Worm (Caenorhabditis elegans) whole organism, L4 larva: ENCODE data around the gene dpy-7.

Experiments
- F49E8.2 ChIP-seq: sonication (generic microtip); optimal IDR thresholded peaks from 2 replicates; lab custom pipeline; 2016; ENCODE audit warnings: missing compliant biosample characterization, mild to moderate bottlenecking, missing genetic modification characterization, borderline replicate concordance
- Y48G9A.11 ChIP-seq: fragments of 200-800 bp; sonication (Bioruptor generic); IDR thresholded peaks from 2 replicates; pipeline ENCODE4 v1.3.6; 2022; ENCODE audit warnings: missing genetic modification reagents, missing genetic modification characterization, missing compliant biosample characterization
- Y5F2A.4 ChIP-seq: fragments of 200-800 bp; sonication (Bioruptor generic); optimal IDR thresholded peaks from 2 replicates; lab custom pipeline; 2018; ENCODE audit warnings: mild to moderate bottlenecking, missing genetic modification characterization, missing compliant biosample characterization
- Y75B8A.6 ChIP-seq: fragments of 200-800 bp; sonication (Bioruptor generic); IDR thresholded peaks from 2 replicates; pipeline ENCODE4 v1.3.6; 2022; ENCODE audit warnings: missing genetic modification reagents, missing genetic modification characterization, missing compliant biosample characterization
- ZK337.2 ChIP-seq: fragments of 200-800 bp; sonication (Bioruptor generic); IDR thresholded peaks from 2 replicates; pipeline ENCODE4 v1.3.6; 2022; ENCODE audit warnings: missing genetic modification reagents, missing genetic modification characterization, missing compliant biosample characterization
- aha-1 ChIP-seq: fragments of 150-350 bp; peaks from one replicate; lab custom pipeline; 2014; ENCODE audit warnings: missing biosample characterization, missing genetic modification characterization
- arid-1 ChIP-seq: fragments of 200-800 bp; sonication (Bioruptor generic); conservative IDR thresholded peaks from 2 replicates; pipeline ENCODE4 v1.3.6; 2022; ENCODE audit warnings: missing genetic modification reagents, missing genetic modification characterization, missing compliant biosample characterization
- attf-4 ChIP-seq: sonication (generic microtip); optimal IDR thresholded peaks from 3 replicates; lab custom pipeline; 2017; ENCODE audit warnings: missing biosample characterization, missing genetic modification characterization
- ceh-20 ChIP-seq: fragments of 200-800 bp; sonication (Bioruptor generic); IDR thresholded peaks from 2 replicates; pipeline ENCODE4 v1.3.6; 2022; ENCODE audit warnings: missing genetic modification reagents, missing genetic modification characterization, missing compliant biosample characterization
- ceh-32 ChIP-seq: sonication (generic microtip); optimal IDR thresholded peaks from 2 replicates; lab custom pipeline; 2016; ENCODE audit warnings: mild to moderate bottlenecking, missing genetic modification characterization, missing compliant biosample characterization; ENCODE audit not compliant: poor library complexity
- ceh-44 ChIP-seq: fragments of 200-800 bp; sonication (Bioruptor generic); IDR thresholded peaks from 2 replicates; pipeline ENCODE4 v1.3.6; 2022; ENCODE audit warnings: missing genetic modification reagents, missing genetic modification characterization, missing compliant biosample characterization
- daf-12 ChIP-seq: fragments of 150-350 bp; optimal IDR thresholded peaks from 2 replicates; lab custom pipeline; 2014; ENCODE audit warnings: missing biosample characterization, missing genetic modification reagents, missing genetic modification characterization
- daf-16 ChIP-seq, 3 experiments: sonication (generic microtip); optimal IDR thresholded peaks; 2 replicates each; lab custom pipeline; 2016 to 2017; ENCODE audit warnings: missing genetic modification characterization in 3 of 3, missing genetic modification reagents in 3 of 3, mild to moderate bottlenecking in 2 of 3, missing compliant biosample characterization in 2 of 3, missing biosample characterization in 1 of 3, moderate library complexity in 1 of 3
- daf-19 ChIP-seq: fragments of 200-800 bp; sonication (Bioruptor generic); conservative IDR thresholded peaks from 2 replicates; pipeline ENCODE4 v1.3.6; 2022; ENCODE audit warnings: missing genetic modification characterization, missing compliant biosample characterization
- daf-8 ChIP-seq: fragments of 200-800 bp; sonication (Bioruptor generic); IDR thresholded peaks from 2 replicates; pipeline ENCODE4 v1.3.6; 2022; ENCODE audit warnings: missing genetic modification characterization, missing compliant biosample characterization
- dmd-6 ChIP-seq: fragments of 200-800 bp; sonication (Bioruptor generic); IDR thresholded peaks from 2 replicates; pipeline ENCODE4 v1.3.6; 2022; ENCODE audit warnings: missing genetic modification reagents, missing genetic modification characterization, missing compliant biosample characterization
- dmd-9 ChIP-seq: fragments of 200-800 bp; sonication (Bioruptor generic); IDR thresholded peaks from 2 replicates; pipeline ENCODE4 v1.3.6; 2022; ENCODE audit warnings: missing genetic modification reagents, missing genetic modification characterization, missing compliant biosample characterization
- hif-1 ChIP-seq, 2 experiments: sonication (generic microtip); optimal IDR thresholded peaks; 2 replicates each; lab custom pipeline; 2016 to 2017; ENCODE audit warnings: missing compliant biosample characterization in 2 of 2, missing genetic modification characterization in 2 of 2, missing genetic modification reagents in 2 of 2, missing genotype in 2 of 2, mild to moderate bottlenecking in 1 of 2
- hlh-11 ChIP-seq: fragments of 200-800 bp; sonication (Bioruptor generic); optimal IDR thresholded peaks from 2 replicates; lab custom pipeline; 2018; ENCODE audit warnings: mild to moderate bottlenecking, missing genetic modification characterization, missing compliant biosample characterization
- hlh-30 ChIP-seq: sonication (generic microtip); optimal IDR thresholded peaks from 2 replicates; lab custom pipeline; 2017; ENCODE audit warnings: antibody characterized with exemption, mild to moderate bottlenecking, missing genetic modification characterization, missing compliant biosample characterization; ENCODE audit not compliant: insufficient read depth
- jun-1 ChIP-seq: fragments of 150-350 bp; optimal IDR thresholded peaks from 2 replicates; lab custom pipeline; 2014; ENCODE audit warnings: missing biosample characterization, missing genetic modification reagents, missing genetic modification characterization
- lir-3 ChIP-seq: sonication (generic microtip); optimal IDR thresholded peaks from 2 replicates; lab custom pipeline; 2016; ENCODE audit warnings: mild to moderate bottlenecking, missing genetic modification characterization, missing compliant biosample characterization
- lsy-2 ChIP-seq, 2 experiments: fragments of 150-350 bp in 1 of 2; sonication (generic microtip) in 1 of 2; optimal IDR thresholded peaks; 2 replicates each; lab custom pipeline; 2014 to 2017; ENCODE audit warnings: missing biosample characterization in 2 of 2, missing genetic modification characterization in 2 of 2
- madf-5 ChIP-seq, 2 experiments: fragments of 200-800 bp; sonication (Bioruptor generic); IDR thresholded peaks; 2 replicates each; pipeline ENCODE4 v1.3.6; 2022; ENCODE audit warnings: missing compliant biosample characterization in 2 of 2, missing genetic modification characterization in 2 of 2
- mdl-1 ChIP-seq, 2 experiments: fragments of 150-350 bp in 1 of 2; sonication (generic microtip) in 1 of 2; optimal IDR thresholded peaks; 2 replicates each; lab custom pipeline; 2014 to 2017; ENCODE audit warnings: missing biosample characterization in 2 of 2, missing genetic modification characterization in 2 of 2
- mxl-3 ChIP-seq: fragments of 200-800 bp; sonication (Bioruptor generic); optimal IDR thresholded peaks from 2 replicates; lab custom pipeline; 2018; ENCODE audit warnings: mild to moderate bottlenecking, missing genetic modification characterization, missing compliant biosample characterization
- nhr-10 ChIP-seq: fragments of 150-350 bp; optimal IDR thresholded peaks from 2 replicates; lab custom pipeline; 2014; ENCODE audit warnings: missing biosample characterization, missing genetic modification characterization
- nhr-11 ChIP-seq: fragments of 150-350 bp; optimal IDR thresholded peaks from 2 replicates; lab custom pipeline; 2014; ENCODE audit warnings: missing biosample characterization, missing genetic modification characterization
- nhr-28 ChIP-seq: fragments of 150-350 bp; optimal IDR thresholded peaks from 2 replicates; lab custom pipeline; 2014; ENCODE audit warnings: missing biosample characterization, missing genetic modification characterization
- nhr-76 ChIP-seq: fragments of 150-350 bp; optimal IDR thresholded peaks from 2 replicates; lab custom pipeline; 2014; ENCODE audit warnings: missing biosample characterization, missing genetic modification characterization
- pqm-1 ChIP-seq: sonication (generic microtip); optimal IDR thresholded peaks from 2 replicates; lab custom pipeline; 2017; ENCODE audit warnings: missing biosample characterization, missing genetic modification characterization
- saeg-2 ChIP-seq: fragments of 200-800 bp; sonication (Bioruptor generic); IDR thresholded peaks from 2 replicates; pipeline ENCODE4 v1.3.6; 2022; ENCODE audit warnings: missing genetic modification reagents, missing genetic modification characterization, missing compliant biosample characterization
- sdz-12 ChIP-seq: fragments of 200-800 bp; sonication (Bioruptor generic); optimal IDR thresholded peaks from 2 replicates; lab custom pipeline; 2018; ENCODE audit warnings: mild to moderate bottlenecking, missing genetic modification characterization, missing compliant biosample characterization
- snpc-1.2 ChIP-seq: fragments of 200-800 bp; sonication (Bioruptor generic); IDR thresholded peaks from 2 replicates; pipeline ENCODE4 v1.3.6; 2022; ENCODE audit warnings: missing genetic modification reagents, missing genetic modification characterization, missing compliant biosample characterization
- spr-1 ChIP-seq: sonication (generic microtip); optimal IDR thresholded peaks from 2 replicates; lab custom pipeline; 2016; ENCODE audit warnings: mild to moderate bottlenecking, missing genetic modification characterization, missing compliant biosample characterization
- tra-1 ChIP-seq: fragments of 200-800 bp; sonication (Bioruptor generic); IDR thresholded peaks from 2 replicates; pipeline ENCODE4 v1.3.6; 2022; ENCODE audit warnings: missing genetic modification reagents, missing genetic modification characterization, missing compliant biosample characterization
- unc-62 ChIP-seq, 3 experiments: fragments of 150-350 bp in 1 of 3; sonication (generic microtip); optimal IDR thresholded peaks in 2 of 3; peaks in 1 of 3; 1 replicate in 1 of 3; 2 replicates in 2 of 3; lab custom pipeline; 2014 to 2017; ENCODE audit warnings: missing biosample characterization in 3 of 3, missing genetic modification characterization in 3 of 3, missing genetic modification reagents in 3 of 3, missing genotype in 1 of 3
- vab-7 ChIP-seq: fragments of 200-800 bp; sonication (Bioruptor generic); IDR thresholded peaks from 2 replicates; pipeline ENCODE4 v1.3.6; 2022; ENCODE audit warnings: missing genetic modification reagents, missing genetic modification characterization, missing compliant biosample characterization
- zip-11 ChIP-seq: fragments of 200-800 bp; sonication (Bioruptor generic); IDR thresholded peaks from 2 replicates; pipeline ENCODE4 v1.3.6; 2022; ENCODE audit warnings: missing genetic modification characterization, missing compliant biosample characterization

dpy-7 gene

DNA sequence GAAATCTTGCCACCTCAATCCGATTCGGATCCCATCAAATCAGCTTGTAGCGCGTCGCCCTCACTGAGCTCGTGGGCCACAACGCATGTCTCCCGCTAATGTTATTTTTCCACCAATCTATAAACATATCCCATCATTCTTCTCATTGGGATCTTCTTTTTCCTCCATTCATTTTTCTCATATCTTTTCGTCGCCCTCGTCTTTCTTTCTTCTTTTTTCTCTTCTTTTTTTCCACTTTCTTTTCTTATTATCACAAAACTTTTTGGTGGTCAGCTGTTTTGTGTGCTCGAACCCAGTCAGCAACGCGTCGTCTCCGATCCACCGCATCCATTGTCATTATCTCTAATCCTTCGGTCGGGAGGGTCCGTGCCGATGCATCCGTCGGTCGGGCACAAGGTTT, 13.8 kb downstream of the dpy-7 start:
- TF ChIP-seq ceh-20 (GFP tag; lab: Robert Waterston, UW) (0 out of 2 replicates have a peak, but pooled peaks have one; percentile 11), hlh-11 (tag; lab: Kevin White, UChicago) (peak; percentile 69), aha-1 (tag; lab: Kevin White, UChicago) (peak; percentile 81), daf-16 (GFP tag; optimal IDR thresholded peaks at IDR 0.05; lab: Kevin White, UChicago) (peak in 1 of 2 experiments; percentile 89), daf-16 (tag; optimal IDR thresholded peaks at IDR 0.05; lab: Kevin White, UChicago) (no peak), nhr-11 (tag; lab: Kevin White, UChicago) (peak; percentile 52), dmd-9 (GFP tag; lab: Robert Waterston, UW) (no peak)
- TF ChIP-seq, all 104 proteins: peak for 5

DNA sequence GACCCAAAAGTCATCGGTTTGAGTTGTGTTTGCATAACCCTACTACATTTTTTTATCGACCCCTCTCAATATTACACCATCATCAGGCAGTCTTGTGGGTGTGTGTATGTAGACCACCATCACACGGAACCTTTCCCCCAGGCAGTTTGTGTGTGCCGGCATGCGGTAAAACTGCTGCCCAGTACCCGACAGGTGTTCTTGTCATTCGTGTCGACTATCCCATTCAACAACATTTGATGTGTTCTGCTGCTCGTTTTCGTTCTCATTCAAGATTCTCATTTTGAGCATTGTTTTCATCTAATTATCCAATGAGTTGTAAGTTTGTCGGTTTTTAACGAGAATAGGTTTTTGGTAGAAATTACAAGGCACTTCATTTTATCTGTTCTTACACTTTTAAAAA, 15.0 kb downstream of the dpy-7 start:
- TF ChIP-seq hlh-11 (tag; lab: Kevin White, UChicago) (peak; percentile 44), nhr-10 (tag; lab: Kevin White, UChicago) (no peak), hlh-30 (tag; lab: Kevin White, UChicago) (peak; percentile 20), ceh-32 (tag; lab: Kevin White, UChicago) (no peak), hif-1 (tag; optimal IDR thresholded peaks at IDR 0.05; lab: Kevin White, UChicago) (no peak), daf-16 (GFP tag; optimal IDR thresholded peaks at IDR 0.05; lab: Kevin White, UChicago) (peak in 1 of 2 experiments; percentile 74), daf-16 (tag; optimal IDR thresholded peaks at IDR 0.05; lab: Kevin White, UChicago) (no peak), jun-1 (tag; lab: Kevin White, UChicago) (no peak), snpc-1.2 (GFP tag; lab: Robert Waterston, UW) (no peak)

ce11 chrX:7519569-7519968, 18.0 kb downstream of the dpy-7 start, which contains the start of gene chts-1:
Gene chts-1 (minus strand): TSS chrX:7519669.
- no peak for TF ChIP-seq nhr-28
- TF ChIP-seq unc-62 (GFP tag; optimal IDR thresholded peaks at IDR 0.05 in 1 of 2; lab: Kevin White, UChicago): peak in 1 of 2 experiments; percentile 85
- TF ChIP-seq unc-62 (tag; optimal IDR thresholded peaks at IDR 0.05; lab: Kevin White, UChicago): no peak

DNA sequence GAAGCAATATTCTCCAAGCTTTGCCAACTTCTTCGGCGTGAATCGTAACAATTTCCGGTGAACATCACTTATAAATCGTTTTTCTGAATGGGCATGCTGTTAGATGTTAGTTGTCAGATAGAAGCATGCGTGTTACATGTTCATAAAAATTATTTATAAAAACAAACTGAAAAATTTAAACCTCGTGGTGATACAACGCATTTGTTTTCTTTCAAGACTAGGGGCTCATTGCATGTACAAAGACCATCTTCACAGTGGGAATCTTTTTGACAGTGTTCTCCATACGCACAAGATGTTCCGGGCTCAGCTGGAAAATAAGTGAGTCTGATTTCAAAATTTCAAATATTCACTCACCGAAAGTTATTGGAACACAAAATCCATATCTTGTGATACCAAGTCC, 24.9 kb downstream of the dpy-7 start:
- TF ChIP-seq nhr-76 (no peak), unc-62 (GFP tag; optimal IDR thresholded peaks at IDR 0.05 in 1 of 2; lab: Kevin White, UChicago) (peak in 1 of 2 experiments; percentile 65), unc-62 (tag; optimal IDR thresholded peaks at IDR 0.05; lab: Kevin White, UChicago) (no peak), Y75B8A.6 (GFP tag; lab: Robert Waterston, UW) (no peak)

DNA sequence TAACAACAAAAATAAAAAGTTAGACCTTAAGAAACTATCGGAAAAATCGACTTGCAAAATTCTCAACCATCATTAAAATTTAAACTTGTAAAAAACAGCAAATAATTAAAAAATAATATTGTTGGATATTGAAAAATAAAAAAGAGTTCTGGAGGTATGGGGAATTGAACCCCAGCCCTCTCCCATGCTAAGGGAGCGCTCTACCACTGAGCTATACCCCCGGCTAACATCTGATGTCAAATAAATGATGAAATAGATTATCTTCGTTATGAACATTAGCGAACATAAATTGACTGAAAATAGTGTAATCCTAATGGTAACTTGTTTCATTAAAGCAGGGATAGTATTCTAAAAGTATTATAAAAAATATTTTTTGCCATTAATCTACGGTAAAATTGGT, 30.5 kb downstream of the dpy-7 start:
- TF ChIP-seq F49E8.2 (tag; lab: Kevin White, UChicago) (peak; percentile 16), daf-8 (GFP tag; lab: Robert Waterston, UW) (no peak), attf-4 (tag; lab: Kevin White, UChicago) (no peak), nhr-10 (tag; lab: Kevin White, UChicago) (no peak), nhr-76 (no peak), mdl-1 (tag; optimal IDR thresholded peaks at IDR 0.05; lab: Kevin White, UChicago) (no peak), aha-1 (tag; lab: Kevin White, UChicago) (peak; percentile 55), mxl-3 (GFP tag; lab: Kevin White, UChicago) (no peak), ceh-44 (GFP tag; lab: Robert Waterston, UW) (no peak), zip-11 (GFP tag; lab: Robert Waterston, UW) (0 out of 2 replicates have a peak, but pooled peaks have one; percentile 27), arid-1 (peak; percentile 62; the same call in 1 of the 2 replicates), dmd-9 (GFP tag; lab: Robert Waterston, UW) (no peak), tra-1 (GFP tag; lab: Robert Waterston, UW) (no peak), lir-3 (tag; lab: Kevin White, UChicago) (no peak), lsy-2 (tag; optimal IDR thresholded peaks at IDR 0.05; lab: Kevin White, UChicago) (no peak), Y48G9A.11 (GFP tag; lab: Robert Waterston, UW) (0 out of 2 replicates have a peak, but pooled peaks have one; percentile 20), daf-12 (tag; lab: Kevin White, UChicago) (no peak), Y75B8A.6 (GFP tag; lab: Robert Waterston, UW) (0 out of 2 replicates have a peak, but pooled peaks have one; percentile 32), spr-1 (tag; lab: Kevin White, UChicago) (no peak), vab-7 (GFP tag; lab: Robert Waterston, UW) (0 out of 2 replicates have a peak, but pooled peaks have one; percentile 39), pqm-1 (tag; lab: Kevin White, UChicago) (no peak), saeg-2 (no peak), madf-5 (GFP tag; IDR thresholded peaks at IDR 0.05; lab: Robert Waterston, UW) (no peak), sdz-12 (no peak), ZK337.2 (GFP tag; lab: Robert Waterston, UW) (no peak), dmd-6 (no peak), Y5F2A.4 (no peak), daf-19 (GFP tag; lab: Robert Waterston, UW) (0 out of 2 replicates have a peak, but pooled peaks have one; percentile 64), nhr-28 (no peak)
